Worm (Caenorhabditis elegans): Measurements from ENCODE around the gene Y53G8AL.3.

Gene Y53G8AL.3

DNA sequence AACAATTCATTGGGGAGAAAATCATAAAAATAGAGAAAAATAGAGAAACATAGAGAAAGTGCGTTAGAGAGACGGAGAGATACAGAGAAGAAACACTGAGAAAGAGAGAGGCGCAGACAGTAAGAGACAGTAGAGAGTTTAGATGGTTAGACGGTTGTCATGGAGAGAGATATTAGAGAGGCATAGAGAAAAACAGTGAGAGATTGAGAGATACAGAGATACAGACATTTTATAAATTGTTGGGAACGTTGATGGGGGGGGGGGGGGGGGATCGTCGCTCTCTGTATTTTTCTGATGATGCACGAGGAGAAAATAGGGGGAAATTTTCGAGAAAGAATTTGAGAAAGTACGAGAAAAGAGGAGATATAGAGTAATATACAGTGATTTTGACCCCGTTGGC is 26.4 kb upstream of the Y53G8AL.3 start (continued):
- no peak for TF ChIP-seq lir-3 (tag; optimal IDR thresholded peaks at IDR 0.05; ENCODE audit: poor library complexity)
- no peak for TF ChIP-seq zag-1 (tag; optimal IDR thresholded peaks at IDR 0.05)
- TF ChIP-seq fkh-10 (GFP tag; optimal IDR thresholded peaks at IDR 0.05), result no peak
- peak; percentile 88 to 95 for TF ChIP-seq efl-1 (optimal IDR thresholded peaks at IDR 0.05)
- peak; percentile 63 to 97 for TF ChIP-seq efl-1 (GFP tag; optimal IDR thresholded peaks at IDR 0.05 in 1 of 2)
- TF ChIP-seq tlp-1 (tag; optimal IDR thresholded peaks at IDR 0.05), result no peak
- peak; percentile 85 for TF ChIP-seq rnt-1 (tag; optimal IDR thresholded peaks at IDR 0.05)
- no peak for TF ChIP-seq ceh-63 (GFP tag; optimal IDR thresholded peaks at IDR 0.05)
- peak; percentile 76 for TF ChIP-seq pax-3 (tag; optimal IDR thresholded peaks at IDR 0.05)
- TF ChIP-seq Y116A8C.19 (tag; optimal IDR thresholded peaks at IDR 0.05; ENCODE audit: borderline replicate concordance), result no peak
- TF ChIP-seq ets-5 (GFP tag; IDR thresholded peaks at IDR 0.05), result no peak
- peak; percentile 95 for TF ChIP-seq snu-23 (GFP tag; optimal IDR thresholded peaks at IDR 0.05)
- peak; percentile 93 for TF ChIP-seq lin-14 (GFP tag; optimal IDR thresholded peaks at IDR 0.05)
- peak in 1 of 2 experiments; percentile 71 for TF ChIP-seq ztf-11 (tag; optimal IDR thresholded peaks at IDR 0.05)
- TF ChIP-seq swsn-7 (tag; optimal IDR thresholded peaks at IDR 0.05), result peak; percentile 93
- TF ChIP-seq ama-1 (optimal IDR thresholded peaks at IDR 0.05), result no peak
- TF ChIP-seq nhr-90 (tag; optimal IDR thresholded peaks at IDR 0.05; ENCODE audit: poor library complexity), result peak; percentile 94
- TF ChIP-seq C16A3.4 (tag; optimal IDR thresholded peaks at IDR 0.05), result no peak
- TF ChIP-seq sox-4 (tag; optimal IDR thresholded peaks at IDR 0.05), result peak; percentile 18
- peak; percentile 66 for TF ChIP-seq fos-1 (tag; optimal IDR thresholded peaks at IDR 0.05)
- TF ChIP-seq skn-1 (tag; optimal IDR thresholded peaks at IDR 0.05), result no peak
- TF ChIP-seq nhr-11 (tag; optimal IDR thresholded peaks at IDR 0.05), result peak; percentile 92
- peak; percentile 46 to 83 (median 57) for TF ChIP-seq ceh-82 (tag; optimal IDR thresholded peaks at IDR 0.05)
- no peak for TF ChIP-seq pqm-1 (tag; optimal IDR thresholded peaks at IDR 0.05)
- TF ChIP-seq sup-37 (GFP tag; optimal IDR thresholded peaks at IDR 0.05), result peak; percentile 64
- peak; percentile 72 for TF ChIP-seq unc-86 (tag; optimal IDR thresholded peaks at IDR 0.05)
- TF ChIP-seq hlh-4 (tag; optimal IDR thresholded peaks at IDR 0.05), result no peak
- TF ChIP-seq ceh-90 (tag; optimal IDR thresholded peaks at IDR 0.05), result no peak
- no peak for TF ChIP-seq nhr-12 (tag; optimal IDR thresholded peaks at IDR 0.05)
- TF ChIP-seq dsc-1 (tag; optimal IDR thresholded peaks at IDR 0.05), result peak; percentile 82
- TF ChIP-seq aly-2 (tag; optimal IDR thresholded peaks at IDR 0.05), result peak; percentile 72
- TF ChIP-seq fkh-4 (tag; optimal IDR thresholded peaks at IDR 0.05; ENCODE audit: borderline replicate concordance), result peak; percentile 22

ce11 chrIII:3278610-3279009 is 25.7 kb upstream of the Y53G8AL.3 start, which contains the start of gene Y53G8AM.8:
TSS of gene Y53G8AM.8 (minus strand) at chrIII:3278710.
- no peak for TF ChIP-seq fkh-4 (tag; optimal IDR thresholded peaks at IDR 0.05; ENCODE audit: borderline replicate concordance)
- TF ChIP-seq pag-3 (tag; optimal IDR thresholded peaks at IDR 0.05; ENCODE audit: borderline replicate concordance, insufficient read depth), result no peak
- TF ChIP-seq unc-98 (GFP tag; IDR thresholded peaks at IDR 0.05), result no peak

- TF ChIP-seq nhr-47 (tag; optimal IDR thresholded peaks at IDR 0.05), result peak; percentile 20
- no peak for TF ChIP-seq nhr-76 (tag; optimal IDR thresholded peaks at IDR 0.05)
- TF ChIP-seq nhr-20 (tag; optimal IDR thresholded peaks at IDR 0.05), result peak; percentile 71
- TF ChIP-seq alr-1 (tag; optimal IDR thresholded peaks at IDR 0.05; ENCODE audit: borderline replicate concordance), result no peak
- TF ChIP-seq vab-15 (tag; optimal IDR thresholded peaks at IDR 0.05), result no peak
- TF ChIP-seq hlh-4 (tag; optimal IDR thresholded peaks at IDR 0.05), result no peak
- no peak for TF ChIP-seq nhr-84 (tag; optimal IDR thresholded peaks at IDR 0.05)
- no peak for TF ChIP-seq nhr-12 (tag; optimal IDR thresholded peaks at IDR 0.05)
- TF ChIP-seq lsy-2 (tag; optimal IDR thresholded peaks at IDR 0.05), result peak; percentile 45 to 69
- TF ChIP-seq swsn-7 (tag; optimal IDR thresholded peaks at IDR 0.05), result peak; percentile 27
- no peak for TF ChIP-seq ztf-4 (tag; optimal IDR thresholded peaks at IDR 0.05)
- TF ChIP-seq efl-1 (optimal IDR thresholded peaks at IDR 0.05), result peak; percentile 45 to 73
- peak in 1 of 2 experiments; percentile 2 for TF ChIP-seq efl-1 (GFP tag; optimal IDR thresholded peaks at IDR 0.05 in 1 of 2)
- no peak for TF ChIP-seq nhr-90 (tag; optimal IDR thresholded peaks at IDR 0.05; ENCODE audit: poor library complexity)
- TF ChIP-seq elt-3 (tag; optimal IDR thresholded peaks at IDR 0.05), result no peak
- TF ChIP-seq nhr-19 (GFP tag; conservative IDR thresholded peaks at IDR 0.05), result peak; percentile 47
- TF ChIP-seq nhr-71 (tag; optimal IDR thresholded peaks at IDR 0.05), result peak; percentile 69
- TF ChIP-seq snu-23 (GFP tag; optimal IDR thresholded peaks at IDR 0.05), result peak; percentile 71
- TF ChIP-seq hlh-17 (GFP tag; optimal IDR thresholded peaks at IDR 0.05; ENCODE audit: borderline replicate concordance), result no peak
- no peak for TF ChIP-seq zip-4 (GFP tag; optimal IDR thresholded peaks at IDR 0.05)
- peak; percentile 65 for TF ChIP-seq mep-1 (tag; optimal IDR thresholded peaks at IDR 0.05)
- TF ChIP-seq blmp-1 (tag; optimal IDR thresholded peaks at IDR 0.05), result peak; percentile 74
- peak in 2 of 3 experiments; percentile 11 to 27 for TF ChIP-seq dpl-1 (GFP tag; optimal IDR thresholded peaks at IDR 0.05)
These were observed 20.2 kb upstream of the Y53G8AL.3 start for ce11 chrIII:3273141-3273540.
